Worm (Caenorhabditis elegans) whole organism, young adult: ENCODE results near the gene C25E10.12.

Source experiments
- B0336.3 ChIP-seq: fragments of 200-800 bp; sonication (Bioruptor generic); IDR thresholded peaks from 2 replicates; pipeline ENCODE4 v1.3.6; 2022; ENCODE audit warnings: missing genetic modification characterization, missing compliant biosample characterization
- T26A5.8 ChIP-seq: sonication (generic microtip); optimal IDR thresholded peaks from 2 replicates; lab custom pipeline; 2016; ENCODE audit warnings: missing genetic modification characterization, missing compliant biosample characterization
- ama-1 ChIP-seq, 3 experiments: fragments of 150-350 bp in 1 of 3; sonication (generic microtip) in 2 of 3; optimal IDR thresholded peaks; 2 replicates each; lab custom pipeline; 2014 to 2018; ENCODE audit warnings: missing biosample characterization in 2 of 3, missing genetic modification characterization in 2 of 3, missing genetic modification reagents in 2 of 3
- aptf-2 ChIP-seq: fragments of 200-800 bp; sonication (Bioruptor generic); conservative IDR thresholded peaks from 2 replicates; pipeline ENCODE4 v1.3.6; 2022; ENCODE audit warnings: missing genetic modification reagents, missing genetic modification characterization, missing compliant biosample characterization
- ekl-4 ChIP-seq: fragments of 200-800 bp; sonication (Bioruptor generic); IDR thresholded peaks from 2 replicates; pipeline ENCODE4 v1.3.6; 2022; ENCODE audit warnings: missing genetic modification reagents, missing genetic modification characterization, missing compliant biosample characterization
- madf-3 ChIP-seq: fragments of 200-800 bp; sonication (Bioruptor generic); IDR thresholded peaks from 2 replicates; pipeline ENCODE4 v1.3.6; 2022; ENCODE audit warnings: missing genetic modification reagents, missing genetic modification characterization, missing compliant biosample characterization
- sptf-2 ChIP-seq: fragments of 200-800 bp; sonication (Bioruptor generic); optimal IDR thresholded peaks from 2 replicates; lab custom pipeline; 2018; ENCODE audit warnings: mild to moderate bottlenecking, missing genetic modification characterization, missing compliant biosample characterization
- unc-130 ChIP-seq: sonication (generic microtip); optimal IDR thresholded peaks from 2 replicates; lab custom pipeline; 2016; ENCODE audit warnings: missing genetic modification reagents, missing genetic modification characterization, missing compliant biosample characterization

ce11 chrV:9035685-9036084 is 26.6 kb downstream of the C25E10.12 start, which contains the start of gene srsx-34:
- no peak for TF ChIP-seq T26A5.8 (tag; lab: Kevin White, UChicago)
- TF ChIP-seq B0336.3 (GFP tag; lab: Robert Waterston, UW), result no peak
- TF ChIP-seq unc-130, result no peak
- no peak for TF ChIP-seq ama-1 (optimal IDR thresholded peaks at IDR 0.05; lab: Kevin White, UChicago)
- no peak for TF ChIP-seq ama-1 (GFP tag; optimal IDR thresholded peaks at IDR 0.05; lab: Kevin White, UChicago)
- TF ChIP-seq aptf-2 (GFP tag; lab: Robert Waterston, UW), result no peak
- no peak for TF ChIP-seq ekl-4 (GFP tag; lab: Robert Waterston, UW)
- TF ChIP-seq sptf-2 (GFP tag; lab: Kevin White, UChicago), result no peak
- no peak for TF ChIP-seq madf-3
